Worm (Caenorhabditis elegans) whole organism, young adult: ENCODE measurements around the gene R07B7.10.
"Not testable (repeated sequence)": the region's sequence is repeated elsewhere in the genome, so short reads cannot be mapped to it uniquely, and the experiment has no call there.

ENCODE experiments used
- athp-1 ChIP-seq: sonication (generic microtip); optimal IDR thresholded peaks from 2 replicates; lab custom pipeline; 2017; ENCODE audit warnings: mild to moderate bottlenecking, missing genetic modification characterization, missing compliant biosample characterization
- him-1 ChIP-seq: sonication (generic microtip); optimal IDR thresholded peaks from 2 replicates; lab custom pipeline; 2016; ENCODE audit warnings: missing genotype, missing genetic modification reagents, missing genetic modification characterization, missing compliant biosample characterization
- hsf-1 ChIP-seq: fragments of 200-800 bp; sonication (Bioruptor generic); IDR thresholded peaks from 2 replicates; pipeline ENCODE4 v1.3.6; 2022; ENCODE audit warnings: missing genetic modification reagents, missing genetic modification characterization, missing compliant biosample characterization
- lin-26 ChIP-seq: fragments of 200-800 bp; sonication (Bioruptor generic); IDR thresholded peaks from 2 replicates; pipeline ENCODE4 v1.3.6; 2022; ENCODE audit warnings: missing genetic modification reagents, missing genetic modification characterization, missing compliant biosample characterization
- mel-28 ChIP-seq: sonication (generic microtip); optimal IDR thresholded peaks from 2 replicates; lab custom pipeline; 2016; ENCODE audit warnings: borderline replicate concordance, mild to moderate bottlenecking, missing genetic modification characterization, missing compliant biosample characterization
- nhr-120 ChIP-seq: fragments of 200-800 bp; sonication (Bioruptor generic); IDR thresholded peaks from 2 replicates; pipeline ENCODE4 v1.3.6; 2022; ENCODE audit warnings: missing genetic modification characterization, missing compliant biosample characterization

Gene R07B7.10

ce11 chrV:12130688-12131087 is 47.7 kb downstream of the R07B7.10 start, which contains the start of gene C27A7.6:
C27A7.6 (minus strand) TSS chrV:12130788.
- not testable (repeated sequence) for TF ChIP-seq athp-1 (tag; lab: Kevin White, UChicago); nhr-120 (GFP tag; lab: Robert Waterston, UW); him-1

- not testable (repeated sequence) for TF ChIP-seq hsf-1; lin-26; mel-28 (tag; lab: Kevin White, UChicago)
Observed at ce11 chrV:12131157-12131556, 48.1 kb downstream of the R07B7.10 start, which contains the start of gene enpp-1. enpp-1 (plus strand) TSS chrV:12131457.
